Fruit fly (Drosophila melanogaster): ENCODE measurements around the gene Amnionless.
A peak's percentile ranks its signal among the peaks of the same experiment; 100 is the strongest.

Gene Amnionless

DNA sequence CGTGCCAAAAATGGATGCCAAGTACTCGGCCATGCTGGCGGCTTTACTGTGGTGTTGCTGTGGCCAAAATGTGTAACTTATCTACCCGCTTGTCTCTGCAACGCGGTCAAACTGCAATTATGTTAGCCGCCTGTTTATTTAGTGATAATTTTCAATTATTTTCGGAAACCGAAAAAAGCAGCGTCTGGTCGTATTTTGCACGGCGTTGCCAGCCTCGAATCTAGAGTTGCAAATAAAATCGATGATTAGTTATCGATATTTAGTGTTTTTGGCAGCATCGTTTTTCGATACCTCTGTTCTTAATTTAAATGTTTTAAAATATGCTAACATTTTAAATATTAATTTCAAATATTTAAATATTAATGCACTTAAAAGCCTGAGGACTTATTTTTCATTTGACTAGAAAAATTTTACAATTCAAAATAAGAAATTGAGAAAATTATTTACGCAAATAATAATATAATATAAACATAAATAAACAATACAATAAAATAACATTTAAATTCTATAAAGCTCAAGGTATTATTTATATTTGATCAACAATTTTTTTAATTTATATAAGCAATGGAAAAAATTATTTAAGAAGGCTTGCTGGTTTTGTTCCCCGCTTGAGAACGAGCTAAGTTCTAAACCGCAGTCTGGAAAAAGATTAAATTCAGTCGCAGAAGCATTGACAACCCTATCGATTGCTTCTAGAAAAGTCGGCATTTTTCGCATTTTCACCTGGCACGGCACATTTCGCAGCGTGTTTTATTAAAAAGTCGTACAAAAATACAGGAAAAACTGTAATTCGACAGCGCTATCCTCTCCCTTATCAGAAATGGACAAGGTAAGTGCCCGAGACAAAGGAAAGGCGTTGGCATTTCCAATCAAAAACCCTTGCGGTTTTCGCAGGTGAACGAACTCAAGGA is 5.8 kb upstream of the Amnionless start, which contains the start of the genes U2af38 and Stip1 (continued):
- TF ChIP-seq CG12155 (GFP tag; optimal IDR thresholded peaks at IDR 0.05) (no peak), Mad (GFP tag; optimal IDR thresholded peaks at IDR 0.05) (no peak), Dp (GFP tag; optimal IDR thresholded peaks at IDR 0.05) (peak; percentile 34), odd (GFP tag; optimal IDR thresholded peaks at IDR 0.05) (no peak), CG9817 (tag; optimal IDR thresholded peaks at IDR 0.05) (peak; percentile 10), ase (GFP tag; IDR thresholded peaks at IDR 0.05) (no peak), cad (GFP tag; optimal IDR thresholded peaks at IDR 0.05) (no peak), Xbp1 (GFP tag; optimal IDR thresholded peaks at IDR 0.05) (peak; percentile 58), yki (optimal IDR thresholded peaks at IDR 0.05) (no peak), Doc2 (GFP tag; IDR thresholded peaks at IDR 0.05) (no peak), H15 (GFP tag; IDR thresholded peaks at IDR 0.05) (no peak), cas (GFP tag; IDR thresholded peaks at IDR 0.05) (no peak), CG6813 (GFP tag; optimal IDR thresholded peaks at IDR 0.05) (no peak), CG17802 (tag; optimal IDR thresholded peaks at IDR 0.05) (no peak), dati (GFP tag; IDR thresholded peaks at IDR 0.05) (no peak), ssp (GFP tag; IDR thresholded peaks at IDR 0.05) (0 out of 2 replicates have a peak, but pooled peaks have one; percentile 12), CG31388 (GFP tag; optimal IDR thresholded peaks at IDR 0.05) (no peak), CG6854 (GFP tag; optimal IDR thresholded peaks at IDR 0.05) (no peak), Opbp (GFP tag; IDR thresholded peaks at IDR 0.05; ENCODE audit: partially characterized antibody) (peak; percentile 4; the same call in 1 of the 3 replicates), tgo (GFP tag; IDR thresholded peaks at IDR 0.05) (no peak), CG3407 (GFP tag; optimal IDR thresholded peaks at IDR 0.05) (no peak), dpn (GFP tag; optimal IDR thresholded peaks at IDR 0.05) (peak in 1 of 2 experiments; percentile 2), Antp (GFP tag; optimal IDR thresholded peaks at IDR 0.05) (peak; percentile 26), Ssrp (tag; optimal IDR thresholded peaks at IDR 0.05) (no peak), Scr (GFP tag; IDR thresholded peaks at IDR 0.05; ENCODE audit: partially characterized antibody) (peak; percentile 72), Hey (tag; optimal IDR thresholded peaks at IDR 0.05) (no peak), wdn (GFP tag; IDR thresholded peaks at IDR 0.05) (no peak), Med (GFP tag) (peak; percentile 73), Asciz (GFP tag; optimal IDR thresholded peaks at IDR 0.05) (no peak), CG1832 (GFP tag; optimal IDR thresholded peaks at IDR 0.05) (no peak), mam (GFP tag; optimal IDR thresholded peaks at IDR 0.05) (peak; percentile 15), Drgx (GFP tag; IDR thresholded peaks at IDR 0.05) (no peak), wor (GFP tag; IDR thresholded peaks at IDR 0.05) (no peak), bcd (GFP tag; optimal IDR thresholded peaks at IDR 0.05) (no peak), bigmax (GFP tag; optimal IDR thresholded peaks at IDR 0.05) (peak; percentile 55), eve (GFP tag; optimal IDR thresholded peaks at IDR 0.05) (no peak), CG7963 (GFP tag; IDR thresholded peaks at IDR 0.05; ENCODE audit: partially characterized antibody) (no peak; the same call in 2 of the 3 replicates), tin (GFP tag; optimal IDR thresholded peaks at IDR 0.05) (peak; percentile 31), Deaf1 (tag; optimal IDR thresholded peaks at IDR 0.05) (no peak), en (GFP tag; optimal IDR thresholded peaks at IDR 0.05) (no peak), slp2 (GFP tag; optimal IDR thresholded peaks at IDR 0.05) (no peak), zf30C (GFP tag; optimal IDR thresholded peaks at IDR 0.05) (no peak), seq (GFP tag; IDR thresholded peaks at IDR 0.05) (no peak), CG11456 (GFP tag; IDR thresholded peaks at IDR 0.05) (no peak), CG3065 (GFP tag; optimal IDR thresholded peaks at IDR 0.05) (no peak), CG5953 (GFP tag; IDR thresholded peaks at IDR 0.05) (no peak), CG16813 (GFP tag; IDR thresholded peaks at IDR 0.05; ENCODE audit: partially characterized antibody) (peak; percentile 70), CG6272 (GFP tag; IDR thresholded peaks at IDR 0.05) (0 out of 2 replicates have a peak, but pooled peaks have one; percentile 4), esg (GFP tag; conservative IDR thresholded peaks at IDR 0.05) (no peak), Hr51 (GFP tag; optimal IDR thresholded peaks at IDR 0.05) (peak in 1 of 2 experiments; percentile 3)
